Worm (Caenorhabditis elegans): ENCODE measurements around the gene nspf-2.

- TF ChIP-seq D2030.7 (GFP tag; IDR thresholded peaks at IDR 0.05) = no peak
- no peak for TF ChIP-seq F39B2.1 (GFP tag; IDR thresholded peaks at IDR 0.05)
- TF ChIP-seq let-526 (GFP tag; IDR thresholded peaks at IDR 0.05) = no peak
- no peak for TF ChIP-seq snpc-4 (GFP tag; optimal IDR thresholded peaks at IDR 0.05)
- no peak for TF ChIP-seq snpc-4 (tag; optimal IDR thresholded peaks at IDR 0.05)
- TF ChIP-seq F57C9.4 (tag; optimal IDR thresholded peaks at IDR 0.05) = no peak
- no peak for TF ChIP-seq aptf-2 (GFP tag; conservative IDR thresholded peaks at IDR 0.05)
- no peak for TF ChIP-seq cebp-1 (GFP tag; IDR thresholded peaks at IDR 0.05)
- TF ChIP-seq cebp-1 (tag; optimal IDR thresholded peaks at IDR 0.05) = no peak
- TF ChIP-seq hlh-12 (tag; optimal IDR thresholded peaks at IDR 0.05) = no peak
- TF ChIP-seq ceh-40 (GFP tag; IDR thresholded peaks at IDR 0.05) = no peak
- TF ChIP-seq lag-1 (GFP tag; IDR thresholded peaks at IDR 0.05) = no peak
- no peak for TF ChIP-seq F49E8.2 (tag; optimal IDR thresholded peaks at IDR 0.05; ENCODE audit: insufficient read depth)
- TF ChIP-seq rec-8 (tag; optimal IDR thresholded peaks at IDR 0.05) = no peak
- TF ChIP-seq mxl-1 (tag; optimal IDR thresholded peaks at IDR 0.05) = no peak
- no peak for TF ChIP-seq chd-7 (tag; optimal IDR thresholded peaks at IDR 0.05)
Measured at ce11 chrII:2698378-2698777, 9.7 kb downstream of the nspf-2 start, which contains the start of gene sri-62.
